Fruit fly (Drosophila melanogaster): Measurements from ENCODE around the gene Grip71.

Gene Grip71

dm6 chr2L:18707844-18708238 is 805 bp upstream of the Grip71 start (continued):
- no peak for TF ChIP-seq seq (GFP tag; IDR thresholded peaks at IDR 0.05)
- peak; percentile 3 for TF ChIP-seq Antp (GFP tag; optimal IDR thresholded peaks at IDR 0.05)
- no peak for TF ChIP-seq crol (GFP tag; IDR thresholded peaks at IDR 0.05)
- no peak for TF ChIP-seq CG43689 (GFP tag; IDR thresholded peaks at IDR 0.05)
- TF ChIP-seq pita (GFP tag; optimal IDR thresholded peaks at IDR 0.05), result no peak
- no peak for TF ChIP-seq maf-S (GFP tag; optimal IDR thresholded peaks at IDR 0.05)
- no peak for TF ChIP-seq CG10147 (GFP tag; optimal IDR thresholded peaks at IDR 0.05)
- TF ChIP-seq Atf3 (GFP tag; optimal IDR thresholded peaks at IDR 0.05), result no peak
- no peak for TF ChIP-seq Jarid2 (GFP tag; optimal IDR thresholded peaks at IDR 0.05)
- TF ChIP-seq stc (GFP tag; IDR thresholded peaks at IDR 0.05), result no peak
- no peak for TF ChIP-seq CG14050 (GFP tag; IDR thresholded peaks at IDR 0.05)
- no peak for TF ChIP-seq Dp (GFP tag; optimal IDR thresholded peaks at IDR 0.05)
- no peak for TF ChIP-seq ab (GFP tag; optimal IDR thresholded peaks at IDR 0.05)
- no peak for TF ChIP-seq kni (GFP tag; optimal IDR thresholded peaks at IDR 0.05)
- peak; percentile 100 for TF ChIP-seq CG15073 (GFP tag; optimal IDR thresholded peaks at IDR 0.05)
- no peak for TF ChIP-seq insv (GFP tag; optimal IDR thresholded peaks at IDR 0.05)
- TF ChIP-seq CG10565 (GFP tag; optimal IDR thresholded peaks at IDR 0.05), result no peak
- TF ChIP-seq Side (GFP tag; optimal IDR thresholded peaks at IDR 0.05), result no peak
- no peak for TF ChIP-seq CG32772 (GFP tag; IDR thresholded peaks at IDR 0.05)
- no peak for TF ChIP-seq CG15601 (tag; optimal IDR thresholded peaks at IDR 0.05)
- peak; percentile 38 for TF ChIP-seq tin (GFP tag; optimal IDR thresholded peaks at IDR 0.05)
- TF ChIP-seq Sin3A (optimal IDR thresholded peaks at IDR 0.05), result no peak
- TF ChIP-seq jumu (GFP tag; optimal IDR thresholded peaks at IDR 0.05), result no peak
- TF ChIP-seq CG1647 (GFP tag; optimal IDR thresholded peaks at IDR 0.05), result peak; percentile 15
- TF ChIP-seq dysf (GFP tag; IDR thresholded peaks at IDR 0.05), result peak; percentile 44; the same call in 1 of the 3 replicates
- TF ChIP-seq CG7987 (GFP tag; optimal IDR thresholded peaks at IDR 0.05), result no peak
- TF ChIP-seq cwo (GFP tag; optimal IDR thresholded peaks at IDR 0.05), result peak; percentile 53
- TF ChIP-seq CG31365 (tag; optimal IDR thresholded peaks at IDR 0.05), result no peak
- no peak for TF ChIP-seq Sry-β (GFP tag; optimal IDR thresholded peaks at IDR 0.05)
- TF ChIP-seq CG12071 (GFP tag; optimal IDR thresholded peaks at IDR 0.05), result no peak
- TF ChIP-seq Kr (GFP tag; optimal IDR thresholded peaks at IDR 0.05), result no peak
- TF ChIP-seq scrt (GFP tag; optimal IDR thresholded peaks at IDR 0.05), result no peak
- TF ChIP-seq CG13775 (GFP tag; optimal IDR thresholded peaks at IDR 0.05), result no peak
- peak; percentile 19 for TF ChIP-seq CG7839 (tag; optimal IDR thresholded peaks at IDR 0.05)
- no peak for TF ChIP-seq fd64A (GFP tag; optimal IDR thresholded peaks at IDR 0.05)
- TF ChIP-seq CG8281 (tag; optimal IDR thresholded peaks at IDR 0.05), result no peak
- no peak for TF ChIP-seq CG4424 (GFP tag; optimal IDR thresholded peaks at IDR 0.05)
- peak; percentile 33 for TF ChIP-seq ind (GFP tag; optimal IDR thresholded peaks at IDR 0.05)
- no peak for TF ChIP-seq CG17361 (GFP tag; IDR thresholded peaks at IDR 0.05)
- no peak for TF ChIP-seq tx (GFP tag; optimal IDR thresholded peaks at IDR 0.05)
- TF ChIP-seq jing (GFP tag; optimal IDR thresholded peaks at IDR 0.05), result no peak
- no peak for TF ChIP-seq HmgZ (tag; optimal IDR thresholded peaks at IDR 0.05)
- no peak for TF ChIP-seq danr (GFP tag; IDR thresholded peaks at IDR 0.05)
- no peak for TF ChIP-seq C15 (GFP tag; IDR thresholded peaks at IDR 0.05)
- TF ChIP-seq CG7357 (GFP tag; IDR thresholded peaks at IDR 0.05), result no peak
- no peak for TF ChIP-seq Taf1 (GFP tag; IDR thresholded peaks at IDR 0.05)
- TF ChIP-seq BtbVII (GFP tag; optimal IDR thresholded peaks at IDR 0.05), result no peak
- no peak for TF ChIP-seq fd3F (GFP tag; optimal IDR thresholded peaks at IDR 0.05)
- TF ChIP-seq Hmx (GFP tag; optimal IDR thresholded peaks at IDR 0.05), result no peak
- TF ChIP-seq abd-A (tag; optimal IDR thresholded peaks at IDR 0.05), result no peak
- no peak for TF ChIP-seq oc (tag; optimal IDR thresholded peaks at IDR 0.05)
- no peak for TF ChIP-seq CG18262 (tag; optimal IDR thresholded peaks at IDR 0.05)
- TF ChIP-seq CG10543 (GFP tag; optimal IDR thresholded peaks at IDR 0.05), result no peak
